In genomic region chr3R:10626066-10626465, dm6 we compare ENCODE assay signal across 3 fruit fly cellular contexts.
TF ChIP-seq lines count a peak whose summit lies in the region.

No protein-coding gene starts in this region.

- TF ChIP-seq CTCF in whole organism, embryonic (GFP tag; optimal IDR thresholded peaks at IDR 0.05; lab: Kevin White, UChicago), result no peak

TF ChIP-seq in whole organism, embryonic, 481 proteins besides CTCF, POLR2A, EP300 and RAD21 (continues in another document):
- peak in 1 of 2 experiments; percentile 18 for TF ChIP-seq Hr51 (GFP tag; optimal IDR thresholded peaks at IDR 0.05; lab: Kevin White, UChicago)
- TF ChIP-seq chm (GFP tag; IDR thresholded peaks at IDR 0.05; lab: Robert Waterston, UW), result 0 out of 2 replicates have a peak, but pooled peaks have one; percentile 15
- peak; percentile 16 for TF ChIP-seq CG10209 (GFP tag; optimal IDR thresholded peaks at IDR 0.05; lab: Kevin White, UChicago)
- peak; percentile 63 for TF ChIP-seq CG16815 (GFP tag; optimal IDR thresholded peaks at IDR 0.05; lab: Kevin White, UChicago)
- TF ChIP-seq sc (optimal IDR thresholded peaks at IDR 0.05; lab: Kevin White, UChicago), result no peak
- peak; percentile 15 for TF ChIP-seq sc (GFP tag; optimal IDR thresholded peaks at IDR 0.05; lab: Kevin White, UChicago)
- TF ChIP-seq lola (GFP tag; optimal IDR thresholded peaks at IDR 0.05; lab: Kevin White, UChicago), result peak in 1 of 3 experiments; percentile 79
- peak; percentile 22 for TF ChIP-seq CoRest (tag; optimal IDR thresholded peaks at IDR 0.05; lab: Kevin White, UChicago)
- TF ChIP-seq CG15601 (tag; optimal IDR thresholded peaks at IDR 0.05; lab: Kevin White, UChicago), result no peak
- peak; percentile 67 for TF ChIP-seq CG30431 (GFP tag; optimal IDR thresholded peaks at IDR 0.05; lab: Kevin White, UChicago)
- peak; percentile 92 for TF ChIP-seq CG4404 (GFP tag; IDR thresholded peaks at IDR 0.05; lab: Robert Waterston, UW)
- TF ChIP-seq disco-r (GFP tag; optimal IDR thresholded peaks at IDR 0.05; lab: Kevin White, UChicago), result no peak
- peak; percentile 52; the same call in 1 of the 2 replicates for TF ChIP-seq ara (GFP tag; IDR thresholded peaks at IDR 0.05; lab: Robert Waterston, UW)
- TF ChIP-seq CG17829 (tag; optimal IDR thresholded peaks at IDR 0.05; lab: Kevin White, UChicago), result peak; percentile 83
- peak; percentile 67 for TF ChIP-seq phol (tag; optimal IDR thresholded peaks at IDR 0.05; lab: Kevin White, UChicago)
- TF ChIP-seq CG13296 (GFP tag; optimal IDR thresholded peaks at IDR 0.05; lab: Kevin White, UChicago), result no peak
- TF ChIP-seq CkIIα-i1 (GFP tag; IDR thresholded peaks at IDR 0.05; lab: Robert Waterston, UW), result no peak
- peak; percentile 13 for TF ChIP-seq Max (GFP tag; optimal IDR thresholded peaks at IDR 0.05; lab: Kevin White, UChicago)
- TF ChIP-seq ems (GFP tag; optimal IDR thresholded peaks at IDR 0.05; lab: Kevin White, UChicago), result no peak
- TF ChIP-seq Mad (GFP tag; optimal IDR thresholded peaks at IDR 0.05; lab: Kevin White, UChicago), result peak; percentile 28
- no peak for TF ChIP-seq fu2 (GFP tag; optimal IDR thresholded peaks at IDR 0.05; lab: Kevin White, UChicago)
- TF ChIP-seq sob (GFP tag; IDR thresholded peaks at IDR 0.05; lab: Robert Waterston, UW), result no peak
- TF ChIP-seq Usf (GFP tag; optimal IDR thresholded peaks at IDR 0.05; lab: Kevin White, UChicago), result peak; percentile 37
- peak; percentile 2 for TF ChIP-seq CG1529 (GFP tag; optimal IDR thresholded peaks at IDR 0.05; lab: Kevin White, UChicago)
- no peak for TF ChIP-seq D19B (GFP tag; optimal IDR thresholded peaks at IDR 0.05; lab: Kevin White, UChicago)
- no peak for TF ChIP-seq CG5245 (GFP tag; optimal IDR thresholded peaks at IDR 0.05; lab: Kevin White, UChicago)
- peak; percentile 13 for TF ChIP-seq CG7839 (tag; optimal IDR thresholded peaks at IDR 0.05; lab: Kevin White, UChicago)
- peak; percentile 50 for TF ChIP-seq CG7271 (tag; optimal IDR thresholded peaks at IDR 0.05; lab: Kevin White, UChicago)
- TF ChIP-seq nmo (GFP tag; optimal IDR thresholded peaks at IDR 0.05; lab: Kevin White, UChicago), result peak; percentile 38
- TF ChIP-seq Blimp-1 (GFP tag; optimal IDR thresholded peaks at IDR 0.05; lab: Kevin White, UChicago), result no peak

TF ChIP-seq in whole organism, prepupa, 60 proteins besides CTCF, POLR2A, EP300 and RAD21:
- TF ChIP-seq svp (GFP tag; lab: Kevin White, UChicago) (peak; percentile 47), ss (GFP tag; optimal IDR thresholded peaks at IDR 0.05; lab: Kevin White, UChicago) (no peak)

TF ChIP-seq in whole organism, wandering third instar larva, 38 proteins besides CTCF, POLR2A, EP300 and RAD21:
- no peak for TF ChIP-seq Hr78 (GFP tag; optimal IDR thresholded peaks at IDR 0.05; lab: Kevin White, UChicago)
- no peak for TF ChIP-seq CG9705 (GFP tag; optimal IDR thresholded peaks at IDR 0.05; lab: Kevin White, UChicago)
- no peak for TF ChIP-seq fru (GFP tag; optimal IDR thresholded peaks at IDR 0.05; lab: Kevin White, UChicago)
- no peak for TF ChIP-seq woc (GFP tag; optimal IDR thresholded peaks at IDR 0.05; lab: Kevin White, UChicago)
- TF ChIP-seq sv (GFP tag; optimal IDR thresholded peaks at IDR 0.05; lab: Kevin White, UChicago), result peak; percentile 2
- TF ChIP-seq foxo (GFP tag; optimal IDR thresholded peaks at IDR 0.05; lab: Kevin White, UChicago), result no peak
- no peak for TF ChIP-seq Mio (GFP tag; optimal IDR thresholded peaks at IDR 0.05; lab: Kevin White, UChicago)
